Fruit fly (Drosophila melanogaster) whole organism, embryonic: ENCODE measurements around the gene CG10984.

Experiments used
- Bgb ChIP-seq: fragments of 200-800 bp; sonication (Bioruptor generic); IDR thresholded peaks from 2 replicates; pipeline ENCODE4 v1.3.6; 2022; ENCODE audit warnings: missing biosample characterization, missing genetic modification characterization; ENCODE audit not compliant: partially characterized antibody
- CG10267 ChIP-seq: fragments of 200-800 bp; sonication (Bioruptor generic); optimal IDR thresholded peaks from 2 replicates; lab custom pipeline; 2018; ENCODE audit warnings: missing biosample characterization, mild to moderate bottlenecking, missing genetic modification characterization, moderate library complexity
- CG10979 ChIP-seq: fragments of 200-800 bp; sonication (Bioruptor generic); optimal IDR thresholded peaks from 2 replicates; lab custom pipeline; 2018; ENCODE audit warnings: missing biosample characterization, mild to moderate bottlenecking, missing genetic modification characterization, moderate library complexity
- CG12744 ChIP-seq: fragments of 200-800 bp; sonication (Bioruptor generic); optimal IDR thresholded peaks from 2 replicates; lab custom pipeline; 2016; ENCODE audit warnings: missing biosample characterization, missing genetic modification characterization
- CG13287 ChIP-seq: fragments of 200-800 bp; sonication (Bioruptor generic); IDR thresholded peaks from 2 replicates; pipeline ENCODE4 v1.3.6; 2022; ENCODE audit warnings: missing biosample characterization, missing genetic modification characterization; ENCODE audit not compliant: partially characterized antibody
- CG13624 ChIP-seq: fragments of 200-800 bp; sonication (Bioruptor generic); optimal IDR thresholded peaks from 2 replicates; lab custom pipeline; 2016; ENCODE audit warnings: missing biosample characterization, missing genetic modification characterization
- CG14667 ChIP-seq: fragments of 200-800 bp; sonication (Bioruptor generic); IDR thresholded peaks from 2 replicates; pipeline ENCODE4 v1.3.6; 2022; ENCODE audit warnings: missing biosample characterization, missing genetic modification characterization
- CG15479 ChIP-seq: fragments of 200-800 bp; sonication (Bioruptor generic); optimal IDR thresholded peaks from 3 replicates; lab custom pipeline; 2019; ENCODE audit warnings: missing biosample characterization, mild to moderate bottlenecking, missing genetic modification characterization, moderate library complexity
- CG1647 ChIP-seq: fragments of 200-800 bp; sonication (Bioruptor generic); optimal IDR thresholded peaks from 3 replicates; lab custom pipeline; 2016; ENCODE audit warnings: missing biosample characterization, missing genetic modification characterization
- CG16779 ChIP-seq: fragments of 200-800 bp; sonication (Bioruptor generic); IDR thresholded peaks from 2 replicates; pipeline ENCODE4 v1.3.6; 2022; ENCODE audit warnings: missing biosample characterization, missing genetic modification characterization
- CG17385 ChIP-seq: fragments of 200-800 bp; sonication (Bioruptor generic); optimal IDR thresholded peaks from 3 replicates; lab custom pipeline; 2018; ENCODE audit warnings: missing biosample characterization, mild to moderate bottlenecking, missing genetic modification characterization
- CG2199 ChIP-seq: fragments of 200-800 bp; sonication (Bioruptor generic); IDR thresholded peaks from 3 replicates; pipeline ENCODE4 v1.3.6; 2022; ENCODE audit warnings: missing biosample characterization, missing genetic modification characterization
- CG2875 ChIP-seq: fragments of 200-800 bp; sonication (Bioruptor generic); optimal IDR thresholded peaks from 2 replicates; lab custom pipeline; 2017; ENCODE audit warnings: missing biosample characterization, mild to moderate bottlenecking, missing genetic modification characterization, missing genetic modification reagents
- CG3281 ChIP-seq: fragments of 200-800 bp; sonication (Bioruptor generic); optimal IDR thresholded peaks from 3 replicates; lab custom pipeline; 2017; ENCODE audit warnings: missing biosample characterization, mild to moderate bottlenecking, missing genetic modification characterization
- CG3407 ChIP-seq: fragments of 200-800 bp; sonication (Bioruptor generic); optimal IDR thresholded peaks from 2 replicates; lab custom pipeline; 2018; ENCODE audit warnings: missing biosample characterization, mild to moderate bottlenecking, missing genetic modification characterization
- CG34422 ChIP-seq: fragments of 200-800 bp; sonication (Bioruptor generic); IDR thresholded peaks from 3 replicates; pipeline ENCODE4 v1.3.6; 2022; ENCODE audit warnings: missing biosample characterization, missing genetic modification characterization
- CG4617 ChIP-seq: fragments of 200-800 bp; sonication (Bioruptor generic); optimal IDR thresholded peaks from 3 replicates; lab custom pipeline; 2016; ENCODE audit warnings: missing biosample characterization, missing genetic modification characterization, borderline replicate concordance
- CG4730 ChIP-seq: fragments of 200-800 bp; sonication (Bioruptor generic); IDR thresholded peaks from 2 replicates; pipeline ENCODE4 v1.3.6; 2022; ENCODE audit warnings: missing biosample characterization, missing genetic modification characterization
- CG4820 ChIP-seq: fragments of 200-800 bp; sonication (Bioruptor generic); optimal IDR thresholded peaks from 3 replicates; lab custom pipeline; 2016; ENCODE audit warnings: missing biosample characterization, missing genetic modification characterization
- CG5180 ChIP-seq: fragments of 200-800 bp; sonication (Bioruptor generic); optimal IDR thresholded peaks from 3 replicates; lab custom pipeline; 2017; ENCODE audit warnings: missing biosample characterization, missing genetic modification characterization, mild to moderate bottlenecking, moderate library complexity, missing genetic modification reagents
- CG7786 ChIP-seq: fragments of 200-800 bp; sonication (Bioruptor generic); optimal IDR thresholded peaks from 2 replicates; lab custom pipeline; 2016; ENCODE audit warnings: missing biosample characterization, missing genetic modification characterization
- CG8388 ChIP-seq: fragments of 200-800 bp; sonication (Bioruptor generic); optimal IDR thresholded peaks from 2 replicates; lab custom pipeline; 2019; ENCODE audit warnings: missing biosample characterization, mild to moderate bottlenecking, missing genetic modification characterization, moderate library complexity
- CG8944 ChIP-seq: fragments of 200-800 bp; sonication (Bioruptor generic); optimal IDR thresholded peaks from 3 replicates; lab custom pipeline; 2016; ENCODE audit warnings: missing biosample characterization, missing genetic modification characterization
- CG9727 ChIP-seq: fragments of 200-800 bp; sonication (Bioruptor generic); optimal IDR thresholded peaks from 3 replicates; lab custom pipeline; 2017; ENCODE audit warnings: missing biosample characterization, mild to moderate bottlenecking, missing genetic modification characterization
- Dek ChIP-seq: fragments of 200-800 bp; sonication (Bioruptor generic); optimal IDR thresholded peaks from 3 replicates; lab custom pipeline; 2019; ENCODE audit warnings: missing biosample characterization, mild to moderate bottlenecking, missing genetic modification characterization, moderate library complexity
- Ets97D ChIP-seq: fragments of 200-800 bp; sonication (Bioruptor generic); optimal IDR thresholded peaks from 3 replicates; lab custom pipeline; 2016; ENCODE audit warnings: missing biosample characterization, missing genetic modification characterization
- Fer1 ChIP-seq: fragments of 200-800 bp; sonication (Bioruptor generic); optimal IDR thresholded peaks from 2 replicates; lab custom pipeline; 2017; ENCODE audit warnings: missing biosample characterization, mild to moderate bottlenecking, missing genetic modification characterization
- MTF-1 ChIP-seq: fragments of 200-800 bp; sonication (Bioruptor generic); optimal IDR thresholded peaks from 2 replicates; lab custom pipeline; 2018; ENCODE audit warnings: missing biosample characterization, mild to moderate bottlenecking, missing genetic modification characterization, borderline replicate concordance
- Nf-YA ChIP-seq: fragments of 200-800 bp; sonication (Bioruptor generic); IDR thresholded peaks from 2 replicates; pipeline ENCODE4 v1.3.6; 2022; ENCODE audit warnings: missing biosample characterization, missing genetic modification characterization
- Six4 ChIP-seq: fragments of 200-800 bp; sonication (Bioruptor generic); optimal IDR thresholded peaks from 2 replicates; lab custom pipeline; 2016; ENCODE audit warnings: missing biosample characterization, missing genetic modification characterization
- Sox102F ChIP-seq: fragments of 200-800 bp; sonication (Bioruptor generic); optimal IDR thresholded peaks from 2 replicates; lab custom pipeline; 2018; ENCODE audit warnings: missing biosample characterization, mild to moderate bottlenecking, missing genetic modification characterization, moderate library complexity
- Taf1 ChIP-seq: fragments of 200-800 bp; sonication (Bioruptor generic); IDR thresholded peaks from 2 replicates; pipeline ENCODE4 v1.3.6; 2022; ENCODE audit warnings: missing biosample characterization, missing genetic modification characterization
- YL-1 ChIP-seq: fragments of 200-800 bp; sonication (Bioruptor generic); optimal IDR thresholded peaks from 3 replicates; lab custom pipeline; 2017; ENCODE audit warnings: missing biosample characterization, mild to moderate bottlenecking, missing genetic modification characterization
- amos ChIP-seq: fragments of 200-800 bp; sonication (Bioruptor generic); IDR thresholded peaks from 2 replicates; pipeline ENCODE4 v1.3.6; 2022; ENCODE audit warnings: missing biosample characterization, missing genetic modification characterization; ENCODE audit not compliant: partially characterized antibody
- ato ChIP-seq: fragments of 200-800 bp; sonication (Bioruptor generic); IDR thresholded peaks from 2 replicates; pipeline ENCODE4 v1.3.6; 2022; ENCODE audit warnings: missing biosample characterization, missing genetic modification characterization; ENCODE audit not compliant: partially characterized antibody
- bcd ChIP-seq: fragments of 200-800 bp; sonication (Bioruptor generic); optimal IDR thresholded peaks from 2 replicates; lab custom pipeline; 2017; ENCODE audit warnings: missing biosample characterization, mild to moderate bottlenecking, missing genetic modification characterization
- chm ChIP-seq: fragments of 200-800 bp; sonication (Bioruptor generic); IDR thresholded peaks from 2 replicates; pipeline ENCODE4 v1.3.6; 2022; ENCODE audit warnings: missing biosample characterization, missing genetic modification characterization
- disco-r ChIP-seq: fragments of 200-800 bp; sonication (Bioruptor generic); optimal IDR thresholded peaks from 2 replicates; lab custom pipeline; 2016; ENCODE audit warnings: missing biosample characterization, missing genetic modification characterization
- ewg ChIP-seq: fragments of 200-800 bp; sonication (Bioruptor generic); optimal IDR thresholded peaks from 3 replicates; lab custom pipeline; 2017; ENCODE audit warnings: mild to moderate bottlenecking, missing biosample characterization, missing genetic modification reagents, missing genetic modification characterization
- eyg ChIP-seq: fragments of 200-800 bp; sonication (Bioruptor generic); optimal IDR thresholded peaks from 3 replicates; lab custom pipeline; 2016; ENCODE audit warnings: missing biosample characterization, missing genetic modification characterization
- gsb ChIP-seq: fragments of 200-800 bp; sonication (Bioruptor generic); IDR thresholded peaks from 2 replicates; pipeline ENCODE4 v1.3.6; 2022; ENCODE audit warnings: missing biosample characterization, missing genetic modification characterization
- nmo ChIP-seq: fragments of 200-800 bp; sonication (Bioruptor generic); optimal IDR thresholded peaks from 2 replicates; lab custom pipeline; 2018; ENCODE audit warnings: missing biosample characterization, mild to moderate bottlenecking, missing genetic modification characterization, moderate library complexity
- onecut ChIP-seq: fragments of 200-800 bp; sonication (Bioruptor generic); IDR thresholded peaks from 2 replicates; pipeline ENCODE4 v1.3.6; 2022; ENCODE audit warnings: missing biosample characterization, missing genetic modification characterization
- sd ChIP-seq: fragments of 200-800 bp; sonication (Bioruptor generic); optimal IDR thresholded peaks from 3 replicates; lab custom pipeline; 2018; ENCODE audit warnings: missing biosample characterization, mild to moderate bottlenecking, missing genetic modification characterization, moderate library complexity
- sens ChIP-seq: fragments of 200-800 bp; sonication (Bioruptor generic); peaks from one replicate; lab custom pipeline; 2016; ENCODE audit warnings: missing biosample characterization, missing genetic modification characterization
- sob ChIP-seq: fragments of 200-800 bp; sonication (Bioruptor generic); IDR thresholded peaks from 2 replicates; pipeline ENCODE4 v1.3.6; 2022; ENCODE audit warnings: missing biosample characterization, missing genetic modification characterization
- tgo ChIP-seq: fragments of 200-800 bp; sonication (Bioruptor generic); IDR thresholded peaks from 3 replicates; pipeline ENCODE4 v1.3.6; 2022; ENCODE audit warnings: missing biosample characterization, missing genetic modification characterization
- trem ChIP-seq: fragments of 200-800 bp; optimal IDR thresholded peaks from 3 replicates; lab custom pipeline; 2019; ENCODE audit warnings: missing biosample characterization, mild to moderate bottlenecking, missing genetic modification characterization, moderate library complexity
- ttk ChIP-seq: fragments of 200-800 bp; sonication (Bioruptor generic); IDR thresholded peaks from 2 replicates; pipeline ENCODE4 v2.1.2; 2022; ENCODE audit warnings: missing biosample characterization, missing genetic modification characterization
- tx ChIP-seq: fragments of 200-800 bp; sonication (Bioruptor generic); optimal IDR thresholded peaks from 2 replicates; lab custom pipeline; 2016; ENCODE audit warnings: missing biosample characterization, missing genetic modification characterization
- vnd ChIP-seq: fragments of 200-800 bp; sonication (Bioruptor generic); IDR thresholded peaks from 3 replicates; pipeline ENCODE4 v1.3.6; 2022; ENCODE audit warnings: missing biosample characterization, missing genetic modification characterization; ENCODE audit not compliant: partially characterized antibody
- wek ChIP-seq: fragments of 200-800 bp; sonication (Bioruptor generic); optimal IDR thresholded peaks from 3 replicates; lab custom pipeline; 2018; ENCODE audit warnings: missing biosample characterization, mild to moderate bottlenecking, missing genetic modification characterization, moderate library complexity

Gene CG10984

dm6 chr3L:12701335-12701734, 48.6 kb upstream of the CG10984 start (continued):
- TF ChIP-seq disco-r (GFP tag; lab: Kevin White, UChicago) (no peak), CG5180 (GFP tag; lab: Kevin White, UChicago) (no peak), sens (GFP tag; lab: Kevin White, UChicago) (peak; percentile 17), eyg (GFP tag; lab: Kevin White, UChicago) (no peak), CG1647 (GFP tag; lab: Kevin White, UChicago) (no peak), Dek (tag; lab: Kevin White, UChicago) (no peak), CG9727 (GFP tag; lab: Kevin White, UChicago) (peak; percentile 18), wek (no peak), gsb (no peak), CG34422 (no peak), tgo (GFP tag; lab: Robert Waterston, UW) (no peak), ttk (GFP tag; lab: Robert Waterston, UW) (no peak), CG2875 (GFP tag; lab: Kevin White, UChicago) (peak; percentile 20), chm (GFP tag; lab: Robert Waterston, UW) (no peak), trem (tag; lab: Kevin White, UChicago) (peak; percentile 17), CG8388 (GFP tag; lab: Kevin White, UChicago) (no peak), YL-1 (GFP tag; lab: Kevin White, UChicago) (no peak), sob (no peak), ato (GFP tag; lab: Robert Waterston, UW) (no peak), CG3407 (GFP tag; lab: Kevin White, UChicago) (no peak), CG4820 (GFP tag; lab: Kevin White, UChicago) (no peak), Sox102F (GFP tag; lab: Kevin White, UChicago) (peak; percentile 10), CG3281 (no peak), CG4730 (no peak), MTF-1 (GFP tag; lab: Kevin White, UChicago) (no peak), bcd (no peak), CG4617 (GFP tag; lab: Kevin White, UChicago) (no peak), tx (GFP tag; lab: Kevin White, UChicago) (no peak), CG13287 (no peak), ewg (GFP tag; lab: Kevin White, UChicago) (no peak), CG14667 (no peak), CG13624 (GFP tag; lab: Kevin White, UChicago) (no peak), CG16779 (GFP tag; lab: Robert Waterston, UW) (no peak), CG10979 (peak; percentile 11), sd (tag; lab: Kevin White, UChicago) (no peak), Taf1 (no peak), Fer1 (GFP tag; lab: Kevin White, UChicago) (no peak), CG12744 (GFP tag; lab: Kevin White, UChicago) (no peak), amos (GFP tag; lab: Robert Waterston, UW) (no peak), vnd (GFP tag; lab: Robert Waterston, UW) (no peak), CG2199 (GFP tag; lab: Robert Waterston, UW) (no peak), CG17385 (GFP tag; lab: Kevin White, UChicago) (no peak), Six4 (no peak), Bgb (no peak), nmo (peak; percentile 27), CG10267 (no peak), CG8944 (GFP tag; lab: Kevin White, UChicago) (no peak), Ets97D (GFP tag; lab: Kevin White, UChicago) (no peak), CG15479 (GFP tag; lab: Kevin White, UChicago) (no peak), Nf-YA (no peak), onecut (GFP tag; lab: Robert Waterston, UW) (no peak), CG7786 (GFP tag; lab: Kevin White, UChicago) (no peak)
